Worm (Caenorhabditis elegans) whole organism, L3 larva: ENCODE measurements around the gene doxa-1.

ENCODE experiments used
- aly-2 ChIP-seq: fragments of 150-350 bp; optimal IDR thresholded peaks from 2 replicates; lab custom pipeline; 2014; ENCODE audit warnings: missing biosample characterization, missing genetic modification characterization
- ama-1 ChIP-seq: fragments of 150-350 bp; optimal IDR thresholded peaks from 2 replicates; lab custom pipeline; 2018
- ceh-28 ChIP-seq: fragments of 150-350 bp; optimal IDR thresholded peaks from 2 replicates; lab custom pipeline; 2014; ENCODE audit warnings: missing biosample characterization, missing genetic modification reagents, missing genetic modification characterization
- ceh-9 ChIP-seq: sonication (generic microtip); optimal IDR thresholded peaks from 2 replicates; lab custom pipeline; 2018; ENCODE audit warnings: missing biosample characterization, missing genetic modification characterization
- fos-1 ChIP-seq: fragments of 150-350 bp; optimal IDR thresholded peaks from 2 replicates; lab custom pipeline; 2014; ENCODE audit warnings: missing biosample characterization, missing genetic modification characterization
- lin-39 ChIP-seq: fragments of 150-350 bp; optimal IDR thresholded peaks from 2 replicates; lab custom pipeline; 2018; ENCODE audit warnings: missing biosample characterization, missing genetic modification reagents, missing genetic modification characterization
- nhr-25 ChIP-seq: sonication (generic microtip); optimal IDR thresholded peaks from 2 replicates; lab custom pipeline; 2017; ENCODE audit warnings: missing biosample characterization, missing genetic modification characterization
- pha-4 ChIP-seq: fragments of 150-350 bp; optimal IDR thresholded peaks from 2 replicates; lab custom pipeline; 2014; ENCODE audit warnings: missing biosample characterization, missing genetic modification reagents, missing genetic modification characterization
- pqm-1 ChIP-seq: fragments of 150-350 bp; optimal IDR thresholded peaks from 2 replicates; lab custom pipeline; 2017; ENCODE audit warnings: missing biosample characterization, missing genetic modification characterization, inconsistent platforms
- snpc-4 ChIP-seq: fragments of 150-350 bp; optimal IDR thresholded peaks from 2 replicates; lab custom pipeline; 2014; ENCODE audit warnings: missing biosample characterization, missing genetic modification characterization
- unc-62 ChIP-seq: fragments of 150-350 bp; sonication (generic microtip); optimal IDR thresholded peaks from 4 replicates; lab custom pipeline; 2014; ENCODE audit warnings: missing biosample characterization, missing genetic modification reagents, missing genetic modification characterization
- ztf-11 ChIP-seq: fragments of 150-350 bp; optimal IDR thresholded peaks from 2 replicates; lab custom pipeline; 2014; ENCODE audit warnings: missing biosample characterization, missing genetic modification characterization

DNA sequence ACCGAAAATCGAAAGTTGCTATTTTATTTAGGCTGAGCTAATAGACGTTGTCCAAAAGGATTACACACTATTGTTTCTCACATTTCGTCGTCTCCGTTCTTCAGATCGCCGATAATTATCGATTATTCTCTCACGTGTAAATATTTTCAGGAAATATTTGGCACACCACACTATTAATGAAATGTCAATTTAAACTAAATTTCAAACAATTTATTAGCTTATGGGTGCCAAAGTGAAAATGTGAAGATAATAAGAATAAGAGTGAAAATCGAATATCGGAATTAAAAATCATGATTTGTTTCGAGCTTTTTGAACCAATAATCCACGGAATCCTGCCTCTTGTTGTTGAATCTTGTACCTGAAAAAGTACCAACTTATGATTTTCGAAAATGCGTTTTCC, 35.7 kb downstream of the doxa-1 start, which contains the start of gene C06E1.11:
- TF ChIP-seq ceh-9 (tag; lab: Kevin White, UChicago) (no peak), nhr-25 (tag; lab: Kevin White, UChicago) (no peak), snpc-4 (tag; lab: Kevin White, UChicago) (no peak), pqm-1 (tag; lab: Kevin White, UChicago) (no peak), aly-2 (tag; lab: Kevin White, UChicago) (no peak), ztf-11 (tag; lab: Kevin White, UChicago) (no peak), ceh-28 (tag; lab: Kevin White, UChicago) (no peak), ama-1 (lab: Kevin White, UChicago) (no peak), pha-4 (tag; lab: Kevin White, UChicago) (no peak), lin-39 (tag; lab: Kevin White, UChicago) (no peak), fos-1 (no peak), unc-62 (no peak)
